Fruit fly (Drosophila melanogaster) whole organism, pupa: ENCODE results near the gene Snr1.

Experiments
- CG10348 ChIP-seq: fragments of 200-800 bp; sonication (Bioruptor generic); IDR thresholded peaks from 2 replicates; pipeline ENCODE4 v1.3.6; 2022; ENCODE audit warnings: missing biosample characterization, missing genetic modification characterization
- CG12605 ChIP-seq: fragments of 200-800 bp; sonication (Bioruptor generic); IDR thresholded peaks from 2 replicates; pipeline ENCODE4 v1.3.6; 2022; ENCODE audit warnings: missing biosample characterization, missing genetic modification characterization
- CG13204 ChIP-seq: fragments of 200-800 bp; sonication (Bioruptor generic); optimal IDR thresholded peaks from 2 replicates; lab custom pipeline; 2018; ENCODE audit warnings: missing biosample characterization, mild to moderate bottlenecking, missing genetic modification characterization, moderate library complexity
- CG14655 ChIP-seq: fragments of 200-800 bp; sonication (Bioruptor generic); optimal IDR thresholded peaks from 3 replicates; lab custom pipeline; 2017; ENCODE audit warnings: mild to moderate bottlenecking, missing biosample characterization, missing genetic modification reagents, missing genetic modification characterization
- CG15710 ChIP-seq: fragments of 200-800 bp; sonication (Bioruptor generic); optimal IDR thresholded peaks from 2 replicates; lab custom pipeline; 2018; ENCODE audit warnings: missing biosample characterization, mild to moderate bottlenecking, missing genetic modification characterization, moderate library complexity
- CG17806 ChIP-seq: fragments of 200-800 bp; sonication (Bioruptor generic); optimal IDR thresholded peaks from 2 replicates; lab custom pipeline; 2018; ENCODE audit warnings: missing biosample characterization, mild to moderate bottlenecking, missing genetic modification characterization, moderate library complexity
- CG32121 ChIP-seq: fragments of 200-800 bp; sonication (Bioruptor generic); IDR thresholded peaks from 2 replicates; pipeline ENCODE4 v1.3.6; 2022; ENCODE audit warnings: missing biosample characterization, missing genetic modification characterization
- CG34367 ChIP-seq: fragments of 200-800 bp; sonication (Bioruptor generic); optimal IDR thresholded peaks from 2 replicates; lab custom pipeline; 2018; ENCODE audit warnings: missing biosample characterization, mild to moderate bottlenecking, missing genetic modification characterization
- CG4496 ChIP-seq: fragments of 200-800 bp; sonication (Bioruptor generic); IDR thresholded peaks from 3 replicates; pipeline ENCODE4 v1.3.6; 2022; ENCODE audit warnings: missing biosample characterization, missing genetic modification characterization
- CG8159 ChIP-seq: fragments of 200-800 bp; sonication (Bioruptor generic); optimal IDR thresholded peaks from 3 replicates; lab custom pipeline; 2018; ENCODE audit warnings: missing biosample characterization, mild to moderate bottlenecking, missing genetic modification characterization, moderate library complexity
- CG8301 ChIP-seq: fragments of 200-800 bp; sonication (Bioruptor generic); optimal IDR thresholded peaks from 2 replicates; lab custom pipeline; 2018; ENCODE audit warnings: missing biosample characterization, mild to moderate bottlenecking, missing genetic modification characterization
- CG9948 ChIP-seq: fragments of 200-800 bp; sonication (Bioruptor generic); optimal IDR thresholded peaks from 2 replicates; lab custom pipeline; 2018; ENCODE audit warnings: missing biosample characterization, mild to moderate bottlenecking, missing genetic modification characterization, moderate library complexity
- D1 ChIP-seq: fragments of 200-800 bp; sonication (Bioruptor generic); optimal IDR thresholded peaks from 2 replicates; lab custom pipeline; 2018; ENCODE audit warnings: missing biosample characterization, mild to moderate bottlenecking, missing genetic modification characterization, moderate library complexity
- EcR ChIP-seq: fragments of 200-800 bp; sonication (Bioruptor generic); optimal IDR thresholded peaks from 3 replicates; lab custom pipeline; 2019; ENCODE audit warnings: missing biosample characterization, missing genetic modification characterization, mild to moderate bottlenecking, moderate library complexity, missing genetic modification reagents
- Ets98B ChIP-seq: fragments of 200-800 bp; sonication (Bioruptor generic); IDR thresholded peaks from 2 replicates; pipeline ENCODE4 v1.3.6; 2022; ENCODE audit warnings: missing biosample characterization, missing genetic modification characterization
- Pif1A ChIP-seq: fragments of 200-800 bp; sonication (Bioruptor generic); optimal IDR thresholded peaks from 3 replicates; lab custom pipeline; 2016; ENCODE audit warnings: missing biosample characterization, missing genetic modification characterization
- Pif1B ChIP-seq: fragments of 200-800 bp; sonication (Bioruptor generic); optimal IDR thresholded peaks from 3 replicates; lab custom pipeline; 2016; ENCODE audit warnings: missing biosample characterization, missing genetic modification characterization
- Snoo ChIP-seq: fragments of 200-800 bp; sonication (Bioruptor generic); optimal IDR thresholded peaks from 3 replicates; lab custom pipeline; 2017; ENCODE audit warnings: missing biosample characterization, mild to moderate bottlenecking, missing genetic modification characterization, inconsistent platforms
- fd96Ca ChIP-seq: fragments of 200-800 bp; sonication (Bioruptor generic); IDR thresholded peaks from 3 replicates; pipeline ENCODE4 v1.3.6; 2022; ENCODE audit warnings: missing biosample characterization, missing genetic modification characterization
- gl ChIP-seq: fragments of 200-800 bp; sonication (Bioruptor generic); optimal IDR thresholded peaks from 2 replicates; lab custom pipeline; 2018; ENCODE audit warnings: missing biosample characterization, mild to moderate bottlenecking, missing genetic modification characterization
- rn ChIP-seq: fragments of 200-800 bp; sonication (Bioruptor generic); IDR thresholded peaks from 2 replicates; pipeline ENCODE4 v1.3.6; 2022; ENCODE audit warnings: missing biosample characterization, missing genetic modification characterization

Gene Snr1

dm6 chr3R:5503789-5504387, 33.2 kb downstream of the Snr1 start:
- TF ChIP-seq CG12605 (GFP tag; lab: Robert Waterston, UW) (no peak), Pif1B (GFP tag; lab: Kevin White, UChicago) (no peak), Snoo (tag; lab: Kevin White, UChicago) (no peak), CG8159 (tag; lab: Kevin White, UChicago) (no peak), CG13204 (GFP tag; lab: Kevin White, UChicago) (no peak), rn (GFP tag; lab: Robert Waterston, UW) (no peak), CG4496 (GFP tag; lab: Robert Waterston, UW) (no peak), Pif1A (GFP tag; lab: Kevin White, UChicago) (no peak), gl (tag; lab: Kevin White, UChicago) (no peak), CG17806 (tag; lab: Kevin White, UChicago) (no peak), CG8301 (tag; lab: Kevin White, UChicago) (no peak), EcR (GFP tag; lab: Kevin White, UChicago) (no peak), CG15710 (no peak), CG34367 (tag; lab: Kevin White, UChicago) (no peak), CG9948 (tag; lab: Kevin White, UChicago) (no peak), CG14655 (no peak), CG10348 (GFP tag; lab: Robert Waterston, UW) (no peak), fd96Ca (GFP tag; lab: Robert Waterston, UW) (no peak), CG32121 (GFP tag; lab: Robert Waterston, UW) (no peak), Ets98B (GFP tag; lab: Robert Waterston, UW) (no peak)

dm6 chr3R:5514759-5515158, 44.0 kb downstream of the Snr1 start:
- TF ChIP-seq fd96Ca (GFP tag; lab: Robert Waterston, UW): no peak
- TF ChIP-seq rn (GFP tag; lab: Robert Waterston, UW): no peak
- no peak for TF ChIP-seq CG14655
- no peak for TF ChIP-seq Ets98B (GFP tag; lab: Robert Waterston, UW)
- no peak for TF ChIP-seq CG4496 (GFP tag; lab: Robert Waterston, UW)
- no peak for TF ChIP-seq gl (tag; lab: Kevin White, UChicago)
- no peak for TF ChIP-seq CG15710
- no peak for TF ChIP-seq CG12605 (GFP tag; lab: Robert Waterston, UW)
- no peak for TF ChIP-seq EcR (GFP tag; lab: Kevin White, UChicago)
- no peak for TF ChIP-seq CG8159 (tag; lab: Kevin White, UChicago)
- TF ChIP-seq CG10348 (GFP tag; lab: Robert Waterston, UW): no peak
- no peak for TF ChIP-seq CG9948 (tag; lab: Kevin White, UChicago)
- no peak for TF ChIP-seq CG17806 (tag; lab: Kevin White, UChicago)
- TF ChIP-seq Snoo (tag; lab: Kevin White, UChicago): no peak
- no peak for TF ChIP-seq D1 (tag; lab: Kevin White, UChicago)
- TF ChIP-seq, all 21 proteins: peak for 0

dm6 chr3R:5516582-5517001, 45.9 kb downstream of the Snr1 start:
- no peak for TF ChIP-seq Pif1B (GFP tag; lab: Kevin White, UChicago)
- TF ChIP-seq CG34367 (tag; lab: Kevin White, UChicago): no peak
- no peak for TF ChIP-seq CG32121 (GFP tag; lab: Robert Waterston, UW)
- no peak for TF ChIP-seq Ets98B (GFP tag; lab: Robert Waterston, UW)
- TF ChIP-seq EcR (GFP tag; lab: Kevin White, UChicago): no peak

- TF ChIP-seq CG13204 (GFP tag; lab: Kevin White, UChicago) (peak; percentile 94), fd96Ca (GFP tag; lab: Robert Waterston, UW) (peak; percentile 32; the same call in 1 of the 3 replicates), CG8159 (tag; lab: Kevin White, UChicago) (no peak), Pif1B (GFP tag; lab: Kevin White, UChicago) (no peak), CG9948 (tag; lab: Kevin White, UChicago) (no peak), rn (GFP tag; lab: Robert Waterston, UW) (no peak), CG8301 (tag; lab: Kevin White, UChicago) (no peak), gl (tag; lab: Kevin White, UChicago) (no peak), CG32121 (GFP tag; lab: Robert Waterston, UW) (peak; percentile 44; the same call in 1 of the 2 replicates), CG14655 (no peak), D1 (tag; lab: Kevin White, UChicago) (no peak), Pif1A (GFP tag; lab: Kevin White, UChicago) (no peak), CG10348 (GFP tag; lab: Robert Waterston, UW) (no peak), Ets98B (GFP tag; lab: Robert Waterston, UW) (peak; percentile 28; the same call in 1 of the 2 replicates), CG34367 (tag; lab: Kevin White, UChicago) (no peak), CG12605 (GFP tag; lab: Robert Waterston, UW) (no peak), EcR (GFP tag; lab: Kevin White, UChicago) (peak; percentile 7), CG4496 (GFP tag; lab: Robert Waterston, UW) (peak; percentile 49; the same call in 2 of the 3 replicates), CG15710 (no peak), Snoo (tag; lab: Kevin White, UChicago) (no peak), CG17806 (tag; lab: Kevin White, UChicago) (no peak)
- TF ChIP-seq, all 21 proteins: peak for 6
Observed at dm6 chr3R:5517002-5517875, 46.5 kb downstream of the Snr1 start, which contains the start of gene Itpr. Gene Itpr (plus strand): TSS chr3R:5517117.

- TF ChIP-seq CG12605 (GFP tag; lab: Robert Waterston, UW) (no peak), EcR (GFP tag; lab: Kevin White, UChicago) (peak; percentile 76)
Observed at dm6 chr3R:5517876-5518211, 47.1 kb downstream of the Snr1 start.
